Fruit fly (Drosophila melanogaster): ENCODE data around the gene Naa60.

dm6 chr3L:9767636-9768358 lies 41.1 kb downstream of the Naa60 start:
- TF ChIP-seq CG11456 (GFP tag; IDR thresholded peaks at IDR 0.05): no peak
- TF ChIP-seq Six4 (GFP tag; optimal IDR thresholded peaks at IDR 0.05): no peak
- no peak for TF ChIP-seq CG9932 (GFP tag; IDR thresholded peaks at IDR 0.05)
- TF ChIP-seq ab (GFP tag; optimal IDR thresholded peaks at IDR 0.05): no peak
- no peak for TF ChIP-seq CG16815 (GFP tag; optimal IDR thresholded peaks at IDR 0.05)
- no peak for TF ChIP-seq Sry-β (GFP tag; optimal IDR thresholded peaks at IDR 0.05)
